Worm (Caenorhabditis elegans): ENCODE measurements around the gene F14F7.7.

Gene F14F7.7

DNA sequence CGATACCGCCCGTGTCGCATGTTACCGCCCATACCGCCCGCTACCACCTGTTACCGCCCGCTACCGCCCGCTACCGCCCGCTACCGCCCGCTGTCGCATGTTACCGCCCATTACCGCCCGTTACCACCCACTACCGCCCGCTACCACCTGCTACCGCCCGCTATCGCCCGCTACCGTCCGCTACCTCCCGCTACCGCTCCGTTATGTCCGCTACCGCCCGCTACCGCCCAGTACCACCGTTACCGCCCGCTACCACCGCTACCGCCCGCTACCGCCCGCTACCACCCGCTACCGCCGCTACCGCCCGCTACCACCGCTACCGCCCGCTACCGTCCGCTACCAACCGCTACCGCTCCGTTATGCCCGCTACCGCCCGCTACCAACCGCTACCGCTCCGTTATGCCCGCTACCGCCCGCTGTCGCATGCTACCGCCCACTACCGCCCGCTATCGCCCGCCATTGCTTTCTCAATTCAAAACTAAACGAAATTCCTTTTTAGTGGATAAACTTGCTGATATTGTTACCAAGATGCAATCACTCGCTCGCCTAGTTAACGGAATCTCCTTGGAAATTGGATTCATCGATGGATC lies 1.8 kb downstream of the F14F7.7 start (continued):
- no peak for TF ChIP-seq elt-4 (tag; optimal IDR thresholded peaks at IDR 0.05)
- TF ChIP-seq hlh-15 (tag; optimal IDR thresholded peaks at IDR 0.05): no peak

DNA sequence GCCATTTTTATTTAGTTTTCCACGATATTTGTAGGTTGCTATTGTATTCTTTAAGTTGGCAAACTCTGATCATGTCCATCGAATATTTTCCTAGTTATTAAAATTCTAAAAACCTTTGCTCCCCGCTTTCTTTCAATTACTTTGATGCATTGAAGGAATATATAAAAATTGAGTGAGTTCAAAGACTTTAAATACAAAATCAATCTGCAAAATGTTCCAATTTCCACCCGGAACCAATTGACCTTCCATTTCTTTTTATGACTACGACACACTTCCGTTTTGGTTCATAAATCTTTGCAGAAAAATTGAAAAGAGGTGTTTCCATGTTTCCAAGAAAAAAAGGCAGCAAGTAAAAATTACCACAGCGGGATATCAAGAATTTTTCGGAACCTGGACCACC lies 9.0 kb downstream of the F14F7.7 start, which contains the start of gene F54F12.2:
Gene F54F12.2 (plus strand): TSS at position 301 of the 400 bp plus-strand sequence.
- no peak for TF ChIP-seq ceh-24 (tag; optimal IDR thresholded peaks at IDR 0.05)
- no peak for TF ChIP-seq sox-2 (GFP tag; IDR thresholded peaks at IDR 0.05)
- no peak for TF ChIP-seq che-1 (tag; optimal IDR thresholded peaks at IDR 0.05)
- TF ChIP-seq lin-11 (tag; optimal IDR thresholded peaks at IDR 0.05): no peak
- no peak for TF ChIP-seq unc-86 (tag; optimal IDR thresholded peaks at IDR 0.05)
- no peak for TF ChIP-seq ceh-6 (GFP tag; optimal IDR thresholded peaks at IDR 0.05)
- TF ChIP-seq ceh-31 (tag; optimal IDR thresholded peaks at IDR 0.05): no peak
- no peak for TF ChIP-seq fax-1 (tag; optimal IDR thresholded peaks at IDR 0.05)
- no peak for TF ChIP-seq ztf-16 (tag; optimal IDR thresholded peaks at IDR 0.05)
- TF ChIP-seq ceh-9 (tag; optimal IDR thresholded peaks at IDR 0.05): no peak
- TF ChIP-seq C38D4.7 (GFP tag; optimal IDR thresholded peaks at IDR 0.05): no peak
- TF ChIP-seq ref-2 (tag; optimal IDR thresholded peaks at IDR 0.05): no peak
- no peak for TF ChIP-seq ttx-3 (tag; optimal IDR thresholded peaks at IDR 0.05)
- no peak for TF ChIP-seq pat-9 (tag; optimal IDR thresholded peaks at IDR 0.05)
- no peak for TF ChIP-seq K02D7.2 (tag; optimal IDR thresholded peaks at IDR 0.05)
- TF ChIP-seq eyg-1 (tag; optimal IDR thresholded peaks at IDR 0.05): no peak

DNA sequence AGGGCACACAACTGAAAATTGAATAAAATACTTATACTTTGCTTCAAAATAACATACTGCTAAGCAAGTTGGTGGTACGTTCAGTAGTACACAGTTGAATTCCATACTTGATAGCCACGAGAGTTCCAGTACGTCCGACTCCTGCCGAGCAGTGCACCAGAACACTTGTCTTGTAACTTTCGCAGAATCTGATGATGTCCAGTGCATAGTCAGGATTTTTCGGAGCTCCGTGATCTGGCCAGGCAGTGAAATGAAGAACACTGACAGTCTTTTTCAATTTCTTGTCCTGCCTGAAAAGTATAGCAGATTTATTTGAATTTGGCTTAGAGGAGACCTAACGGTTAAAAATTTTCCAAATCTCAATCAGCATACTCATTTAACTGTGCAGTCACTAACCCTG lies 19.3 kb downstream of the F14F7.7 start:
- TF ChIP-seq madf-2 (tag; optimal IDR thresholded peaks at IDR 0.05) (no peak), lim-6 (tag; optimal IDR thresholded peaks at IDR 0.05) (no peak), pax-1 (tag; optimal IDR thresholded peaks at IDR 0.05) (no peak)

DNA sequence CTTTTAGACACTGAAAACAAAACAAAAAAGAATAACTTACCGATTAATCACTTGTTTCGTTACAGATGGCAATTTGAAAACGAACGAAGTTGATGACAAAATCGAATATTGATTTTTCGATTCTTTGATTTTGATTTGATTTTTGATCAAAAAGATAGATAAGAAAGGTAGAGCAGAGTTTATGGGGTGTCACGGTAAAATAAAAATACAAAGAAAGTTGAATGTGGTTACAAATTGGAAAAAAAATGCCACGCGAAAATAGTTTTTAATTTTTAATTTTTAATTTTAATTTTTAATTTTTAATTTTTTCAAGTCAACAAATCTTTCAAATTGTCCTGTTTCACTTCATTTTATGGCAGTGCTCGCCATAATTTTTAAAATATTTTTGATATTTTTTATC lies 24.6 kb downstream of the F14F7.7 start, which contains the start of gene F54F12.1:
Gene F54F12.1 (minus strand): TSS at position 101 of the 400 bp plus-strand sequence.
- TF ChIP-seq hlh-13 (GFP tag; optimal IDR thresholded peaks at IDR 0.05) (no peak), pros-1 (tag; optimal IDR thresholded peaks at IDR 0.05) (no peak), C38D4.7 (GFP tag; optimal IDR thresholded peaks at IDR 0.05) (no peak), che-1 (tag; optimal IDR thresholded peaks at IDR 0.05) (no peak), rnt-1 (tag; optimal IDR thresholded peaks at IDR 0.05) (no peak), ceh-9 (tag; optimal IDR thresholded peaks at IDR 0.05) (no peak), dve-1 (tag; optimal IDR thresholded peaks at IDR 0.05) (no peak), madf-2 (tag; optimal IDR thresholded peaks at IDR 0.05) (no peak), syd-9 (tag; optimal IDR thresholded peaks at IDR 0.05) (no peak), pqm-1 (tag; optimal IDR thresholded peaks at IDR 0.05) (no peak)

DNA sequence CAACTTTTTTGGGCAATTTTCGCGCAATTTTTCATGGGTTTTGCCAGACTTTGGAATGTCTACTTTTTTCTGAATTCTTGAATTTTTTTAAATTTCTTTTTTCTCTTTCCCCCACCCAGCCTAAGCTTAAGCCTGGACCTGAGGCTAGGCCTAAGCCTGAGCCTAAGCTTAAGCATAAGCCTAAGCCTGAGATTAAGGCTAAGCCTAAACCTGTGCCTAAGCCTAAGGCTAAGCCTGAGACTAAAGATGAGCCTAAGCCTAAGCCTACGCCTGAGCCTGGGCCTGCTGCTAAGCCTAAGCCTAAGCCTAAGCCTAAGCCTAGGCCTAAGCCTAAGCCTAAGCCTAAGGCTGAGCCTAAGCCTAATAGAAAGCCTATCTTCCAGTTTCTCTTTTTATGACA lies 25.5 kb downstream of the F14F7.7 start:
- peak; percentile 70 for TF ChIP-seq dve-1 (tag; optimal IDR thresholded peaks at IDR 0.05)
- peak; percentile 21 for TF ChIP-seq K02D7.2 (tag; optimal IDR thresholded peaks at IDR 0.05)
- TF ChIP-seq ceh-48 (tag; optimal IDR thresholded peaks at IDR 0.05): no peak

DNA sequence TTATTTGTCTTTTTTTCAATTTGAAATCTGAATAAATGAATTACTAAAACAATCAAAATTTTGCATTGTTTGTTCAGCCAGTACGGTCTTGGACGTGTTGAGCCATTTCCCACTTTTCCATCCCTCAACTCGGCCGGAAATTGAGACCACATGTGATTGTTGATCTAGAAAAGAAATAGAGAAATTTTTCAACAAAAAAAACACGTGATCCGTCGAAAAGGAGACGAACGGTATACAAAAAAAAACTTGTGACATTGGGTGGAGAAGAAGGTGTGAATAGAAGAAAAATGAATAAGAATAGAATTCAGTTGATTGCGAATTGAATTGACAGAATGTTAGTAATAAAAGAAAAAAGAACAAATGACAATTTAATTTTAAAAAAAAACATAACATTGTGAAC lies 26.0 kb downstream of the F14F7.7 start:
- TF ChIP-seq pqm-1 (tag; optimal IDR thresholded peaks at IDR 0.05) (no peak), hlh-30 (tag; optimal IDR thresholded peaks at IDR 0.05; ENCODE audit: insufficient read depth) (peak; percentile 21)

DNA sequence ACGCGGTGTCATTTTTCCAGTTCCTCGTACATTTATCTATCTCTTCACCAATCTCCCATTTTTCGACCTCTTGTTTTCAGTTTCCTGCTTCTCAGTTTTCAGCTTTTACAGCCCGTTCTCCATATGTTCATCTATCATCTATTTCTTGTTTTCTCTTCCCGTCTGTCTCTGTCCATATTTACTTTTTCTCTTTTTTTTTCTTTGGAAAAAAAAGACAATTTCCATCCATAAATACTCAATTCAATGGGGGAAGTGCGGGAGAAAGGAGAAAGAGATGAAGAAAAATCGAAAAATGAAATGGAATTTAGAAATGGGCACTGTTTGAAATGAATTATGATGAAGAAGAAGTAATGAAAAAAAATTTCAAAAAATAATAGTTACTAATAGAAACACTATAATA lies 27.4 kb downstream of the F14F7.7 start:
- TF ChIP-seq ceh-45 (GFP tag; IDR thresholded peaks at IDR 0.05): no peak
- TF ChIP-seq che-1 (tag; optimal IDR thresholded peaks at IDR 0.05): no peak
- TF ChIP-seq pha-4 (tag; optimal IDR thresholded peaks at IDR 0.05): no peak
- no peak for TF ChIP-seq hlh-6 (tag; optimal IDR thresholded peaks at IDR 0.05)
- no peak for TF ChIP-seq T23F11.4 (GFP tag; optimal IDR thresholded peaks at IDR 0.05)
- TF ChIP-seq ceh-34 (tag; optimal IDR thresholded peaks at IDR 0.05): no peak
- TF ChIP-seq pat-9 (tag; optimal IDR thresholded peaks at IDR 0.05): no peak
- no peak for TF ChIP-seq nhr-232 (tag; optimal IDR thresholded peaks at IDR 0.05)
- TF ChIP-seq nhr-11 (tag; optimal IDR thresholded peaks at IDR 0.05): no peak

Measured in whole organism, late embryonic.